Fruit fly (Drosophila melanogaster): ENCODE results near the gene CG13033.
A peak's percentile ranks its signal among the peaks of the same experiment; 100 is the strongest.

- TF ChIP-seq net (GFP tag; optimal IDR thresholded peaks at IDR 0.05) (no peak), dsx (GFP tag; optimal IDR thresholded peaks at IDR 0.05; ENCODE audit: poor library complexity, severe bottlenecking) (peak; percentile 3), acj6 (GFP tag; optimal IDR thresholded peaks at IDR 0.05) (peak; percentile 8), achi (GFP tag; optimal IDR thresholded peaks at IDR 0.05) (no peak), CG11902 (GFP tag; optimal IDR thresholded peaks at IDR 0.05) (no peak)
Observed at dm6 chr3L:16582678-16583315, 37.4 kb upstream of the CG13033 start, which contains the start of gene Rpn12.

All from whole organism, prepupa.